Worm (Caenorhabditis elegans): ENCODE data around the gene mcd-1.
A peak's percentile ranks its signal among the peaks of the same experiment; 100 is the strongest.

Gene mcd-1

DNA sequence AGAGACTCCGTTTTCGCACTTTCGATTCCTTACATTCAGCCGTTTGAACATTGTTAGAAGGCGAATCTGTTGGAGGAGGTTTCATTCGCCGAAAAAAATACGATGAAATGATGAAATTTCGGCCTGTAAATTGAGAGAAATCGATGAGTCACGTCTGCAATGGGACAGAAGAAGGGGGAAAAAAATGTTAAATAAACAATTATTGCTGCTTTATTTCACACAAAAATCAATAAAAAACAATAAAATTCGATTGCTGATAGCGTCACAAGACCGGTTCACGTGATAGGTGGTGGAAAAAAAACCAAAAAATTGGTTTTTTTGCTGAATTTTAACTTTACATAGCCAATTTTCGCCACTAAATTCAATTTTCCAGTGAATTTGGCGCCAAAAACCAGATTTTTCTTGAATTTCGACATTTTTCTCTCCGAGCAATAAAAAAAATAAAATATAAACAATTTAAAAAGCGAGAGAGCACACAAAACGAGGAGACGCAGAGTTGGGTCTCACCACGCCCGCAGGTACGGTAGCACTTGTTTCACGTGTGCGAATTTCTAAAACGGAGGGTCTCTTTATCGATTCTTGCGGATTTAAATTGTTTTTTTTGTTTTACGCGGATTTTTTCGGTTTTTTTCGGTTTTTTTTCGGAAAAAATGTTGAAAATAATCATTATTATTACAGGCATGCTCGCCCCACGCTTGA is 16.0 kb upstream of the mcd-1 start, which contains the start of the genes cup-14 and ndub-8 (continued):
- TF ChIP-seq unc-98 (GFP tag; IDR thresholded peaks at IDR 0.05) (no peak), nhr-77 (tag; optimal IDR thresholded peaks at IDR 0.05) (peak; percentile 91), hpl-2 (GFP tag; optimal IDR thresholded peaks at IDR 0.05) (peak; percentile 76)

- TF ChIP-seq isw-1 (GFP tag; IDR thresholded peaks at IDR 0.05): no peak
- no peak for TF ChIP-seq irx-1 (tag; optimal IDR thresholded peaks at IDR 0.05)
- TF ChIP-seq tbx-2 (tag; optimal IDR thresholded peaks at IDR 0.05): no peak
- TF ChIP-seq fkh-4 (tag; optimal IDR thresholded peaks at IDR 0.05; ENCODE audit: borderline replicate concordance): no peak
- TF ChIP-seq nhr-237 (tag; optimal IDR thresholded peaks at IDR 0.05): no peak
- no peak for TF ChIP-seq nhr-85 (tag)
- TF ChIP-seq lin-13 (GFP tag; optimal IDR thresholded peaks at IDR 0.05): no peak
- TF ChIP-seq ama-1 (optimal IDR thresholded peaks at IDR 0.05): no peak
- no peak for TF ChIP-seq hlh-4 (tag; optimal IDR thresholded peaks at IDR 0.05)
- no peak for TF ChIP-seq fkh-10 (GFP tag; optimal IDR thresholded peaks at IDR 0.05)
- TF ChIP-seq dsc-1 (tag; optimal IDR thresholded peaks at IDR 0.05): no peak
- TF ChIP-seq nhr-11 (tag; optimal IDR thresholded peaks at IDR 0.05): no peak
- TF ChIP-seq ceh-90 (tag; optimal IDR thresholded peaks at IDR 0.05): no peak
- no peak for TF ChIP-seq mep-1 (tag; optimal IDR thresholded peaks at IDR 0.05)
- TF ChIP-seq grh-1 (GFP tag; IDR thresholded peaks at IDR 0.05): no peak
- no peak for TF ChIP-seq nhr-28 (tag; optimal IDR thresholded peaks at IDR 0.05)
- TF ChIP-seq aha-1 (tag; optimal IDR thresholded peaks at IDR 0.05): no peak
Measured at ce11 chrII:13875734-13876133, 12.6 kb upstream of the mcd-1 start, which contains the start of gene ing-3. ing-3 (plus strand) TSS chrII:13876034.

- TF ChIP-seq dpl-1 (GFP tag; optimal IDR thresholded peaks at IDR 0.05) (no peak), efl-1 (optimal IDR thresholded peaks at IDR 0.05) (no peak), efl-1 (GFP tag; optimal IDR thresholded peaks at IDR 0.05 in 1 of 2) (peak in 1 of 2 experiments; percentile 33)
Measured at ce11 chrII:13877994-13878393, 10.3 kb upstream of the mcd-1 start.

- TF ChIP-seq Y116A8C.19 (tag; optimal IDR thresholded peaks at IDR 0.05; ENCODE audit: borderline replicate concordance): no peak
- no peak for TF ChIP-seq nhr-85 (tag)
- no peak for TF ChIP-seq lin-14 (GFP tag; optimal IDR thresholded peaks at IDR 0.05)
- TF ChIP-seq nhr-77 (tag; optimal IDR thresholded peaks at IDR 0.05): no peak
- TF ChIP-seq elt-2 (tag; optimal IDR thresholded peaks at IDR 0.05): no peak
- TF ChIP-seq unc-130 (tag; optimal IDR thresholded peaks at IDR 0.05): no peak
- no peak for TF ChIP-seq sup-37 (GFP tag; optimal IDR thresholded peaks at IDR 0.05)
- no peak for TF ChIP-seq aha-1 (tag; optimal IDR thresholded peaks at IDR 0.05)
- no peak for TF ChIP-seq nhr-28 (tag; optimal IDR thresholded peaks at IDR 0.05)
- TF ChIP-seq nhr-76 (tag; optimal IDR thresholded peaks at IDR 0.05): no peak
- no peak for TF ChIP-seq egl-27 (tag; optimal IDR thresholded peaks at IDR 0.05)
- TF ChIP-seq C04F5.9 (tag; optimal IDR thresholded peaks at IDR 0.05): no peak
- TF ChIP-seq dpl-1 (GFP tag; optimal IDR thresholded peaks at IDR 0.05): no peak
- TF ChIP-seq unc-62 (GFP tag; optimal IDR thresholded peaks at IDR 0.05): no peak
- no peak for TF ChIP-seq C16A3.4 (tag; optimal IDR thresholded peaks at IDR 0.05)
- TF ChIP-seq swsn-7 (tag; optimal IDR thresholded peaks at IDR 0.05): no peak
- TF ChIP-seq mdl-1 (tag; optimal IDR thresholded peaks at IDR 0.05): no peak
- no peak for TF ChIP-seq zag-1 (tag; optimal IDR thresholded peaks at IDR 0.05)
- no peak for TF ChIP-seq xbp-1 (tag; optimal IDR thresholded peaks at IDR 0.05)
Measured at ce11 chrII:13879589-13879988, 8.8 kb upstream of the mcd-1 start.

DNA sequence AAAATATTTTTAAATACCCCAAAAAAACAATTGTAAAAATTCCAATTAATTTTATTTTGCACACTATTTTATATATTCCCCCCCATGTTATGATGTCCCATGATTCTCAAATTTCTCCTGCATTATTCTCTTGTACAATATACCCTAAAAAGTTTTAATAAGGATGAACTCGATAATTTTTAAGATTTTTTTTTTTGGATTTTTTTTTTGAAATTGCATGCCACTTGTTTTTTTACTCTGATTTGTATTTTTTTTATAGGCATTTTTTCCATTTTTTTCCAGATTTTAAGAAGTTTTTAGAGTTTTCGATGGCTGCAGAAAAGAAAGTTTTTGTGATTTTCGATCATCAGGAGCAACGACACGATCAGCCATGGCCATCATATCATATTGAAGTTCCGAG is 5.9 kb upstream of the mcd-1 start, which contains the start of gene hda-10:
hda-10 (plus strand) TSS at position 301 of the 400 bp plus-strand sequence.
- TF ChIP-seq tlp-1 (tag; optimal IDR thresholded peaks at IDR 0.05) (no peak), nhr-85 (tag) (no peak), fkh-4 (tag; optimal IDR thresholded peaks at IDR 0.05; ENCODE audit: borderline replicate concordance) (no peak), pag-3 (tag; optimal IDR thresholded peaks at IDR 0.05; ENCODE audit: borderline replicate concordance, insufficient read depth) (no peak), efl-1 (optimal IDR thresholded peaks at IDR 0.05) (no peak), efl-1 (GFP tag; optimal IDR thresholded peaks at IDR 0.05 in 1 of 2) (no peak), unc-98 (GFP tag; IDR thresholded peaks at IDR 0.05) (no peak), lir-3 (tag; optimal IDR thresholded peaks at IDR 0.05; ENCODE audit: poor library complexity) (no peak), sup-37 (GFP tag; optimal IDR thresholded peaks at IDR 0.05) (no peak), elt-2 (tag; optimal IDR thresholded peaks at IDR 0.05) (no peak), hlh-17 (GFP tag; optimal IDR thresholded peaks at IDR 0.05; ENCODE audit: borderline replicate concordance) (no peak), nhr-11 (tag; optimal IDR thresholded peaks at IDR 0.05) (no peak)

Measured in whole organism, L1 larva.